Fruit fly (Drosophila melanogaster) whole organism, adult: ENCODE results near the gene klu.

Experiments
- CG11617 ChIP-seq: fragments of 200-800 bp; sonication (Bioruptor generic); optimal IDR thresholded peaks from 2 replicates; lab custom pipeline; 2017; ENCODE audit warnings: mild to moderate bottlenecking, missing biosample characterization, missing genetic modification reagents, missing genetic modification characterization
- CG33017 ChIP-seq: fragments of 200-800 bp; sonication (Bioruptor generic); optimal IDR thresholded peaks from 2 replicates; lab custom pipeline; 2018; ENCODE audit warnings: missing biosample characterization, mild to moderate bottlenecking, missing genetic modification characterization, moderate library complexity
- Clk ChIP-seq: fragments of 200-800 bp; sonication (Bioruptor generic); optimal IDR thresholded peaks from 2 replicates; lab custom pipeline; 2017; ENCODE audit warnings: missing biosample characterization, missing genetic modification characterization
- Crg-1 ChIP-seq: fragments of 200-800 bp; sonication (Bioruptor generic); optimal IDR thresholded peaks from 2 replicates; lab custom pipeline; 2016; ENCODE audit warnings: missing biosample characterization, missing genetic modification characterization
- Hr96 ChIP-seq: fragments of 200-800 bp; sonication (Bioruptor generic); optimal IDR thresholded peaks from 2 replicates; lab custom pipeline; 2016; ENCODE audit warnings: missing biosample characterization, missing genetic modification characterization
- Mnt ChIP-seq: fragments of 200-800 bp; sonication (Bioruptor generic); optimal IDR thresholded peaks from 2 replicates; lab custom pipeline; 2016; ENCODE audit warnings: missing biosample characterization, mild to moderate bottlenecking, missing genetic modification characterization
- bab1 ChIP-seq: fragments of 200-800 bp; sonication (Bioruptor generic); optimal IDR thresholded peaks from 3 replicates; lab custom pipeline; 2019; ENCODE audit warnings: missing biosample characterization, mild to moderate bottlenecking, missing genetic modification characterization, moderate library complexity
- ovo ChIP-seq: fragments of 200-800 bp; sonication (Bioruptor generic); optimal IDR thresholded peaks from 2 replicates; lab custom pipeline; 2016; ENCODE audit warnings: missing biosample characterization, missing genetic modification characterization
- pad ChIP-seq: fragments of 200-800 bp; sonication (Bioruptor generic); optimal IDR thresholded peaks from 3 replicates; lab custom pipeline; 2017; ENCODE audit warnings: missing biosample characterization, missing genetic modification characterization, mild to moderate bottlenecking, moderate library complexity, missing genetic modification reagents

- TF ChIP-seq CG11617 (GFP tag; lab: Kevin White, UChicago) = no peak
- TF ChIP-seq Clk (GFP tag; lab: Kevin White, UChicago) = no peak
- no peak for TF ChIP-seq bab1 (GFP tag; lab: Kevin White, UChicago)
- TF ChIP-seq Hr96 = no peak
- TF ChIP-seq Mnt (GFP tag; lab: Kevin White, UChicago) = no peak
- no peak for TF ChIP-seq Crg-1 (GFP tag; lab: Kevin White, UChicago)
- no peak for TF ChIP-seq pad (GFP tag; lab: Kevin White, UChicago)
- TF ChIP-seq CG33017 (tag; lab: Kevin White, UChicago) = no peak
- TF ChIP-seq ovo (GFP tag; lab: Kevin White, UChicago) = no peak
These were observed 62.2 kb downstream of the klu start for dm6 chr3L:10946717-10947280.
